Fruit fly (Drosophila melanogaster) whole organism, embryonic: ENCODE measurements around the gene CG3679.
A peak's percentile ranks its signal among the peaks of the same experiment; 100 is the strongest.

Experiments
- Adf1 ChIP-seq: fragments of 200-800 bp; sonication (Bioruptor generic); IDR thresholded peaks from 2 replicates; pipeline ENCODE4 v1.3.6; 2022; ENCODE audit warnings: missing biosample characterization, missing genetic modification characterization
- Aef1 ChIP-seq: fragments of 200-800 bp; sonication (Bioruptor generic); IDR thresholded peaks from 3 replicates; pipeline ENCODE4 v1.3.6; 2022; ENCODE audit warnings: missing biosample characterization, missing genetic modification characterization
- Atf-2 ChIP-seq: fragments of 200-800 bp; sonication (Bioruptor generic); optimal IDR thresholded peaks from 2 replicates; lab custom pipeline; 2016; ENCODE audit warnings: missing biosample characterization, missing genetic modification characterization
- BEAF-32 ChIP-seq: fragments of 200-800 bp; sonication (Bioruptor generic); optimal IDR thresholded peaks from 3 replicates; lab custom pipeline; 2017; ENCODE audit warnings: missing biosample characterization, missing genetic modification characterization, mild to moderate bottlenecking, moderate library complexity, missing genetic modification reagents
- Blimp-1 ChIP-seq: fragments of 200-800 bp; sonication (Bioruptor generic); optimal IDR thresholded peaks from 3 replicates; lab custom pipeline; 2018; ENCODE audit warnings: missing biosample characterization, missing genetic modification characterization, mild to moderate bottlenecking, moderate library complexity, missing genetic modification reagents
- CG10431 ChIP-seq: fragments of 200-800 bp; sonication (Bioruptor generic); optimal IDR thresholded peaks from 3 replicates; lab custom pipeline; 2018; ENCODE audit warnings: missing biosample characterization, mild to moderate bottlenecking, missing genetic modification characterization
- CG12769 ChIP-seq: fragments of 200-800 bp; sonication (Bioruptor generic); optimal IDR thresholded peaks from 2 replicates; lab custom pipeline; 2019; ENCODE audit warnings: missing biosample characterization, mild to moderate bottlenecking, missing genetic modification characterization, moderate library complexity
- CG13287 ChIP-seq: fragments of 200-800 bp; sonication (Bioruptor generic); IDR thresholded peaks from 2 replicates; pipeline ENCODE4 v1.3.6; 2022; ENCODE audit warnings: missing biosample characterization, missing genetic modification characterization; ENCODE audit not compliant: partially characterized antibody
- CG14441 ChIP-seq: fragments of 200-800 bp; sonication (Bioruptor generic); IDR thresholded peaks from 2 replicates; pipeline ENCODE4 v1.3.6; 2022; ENCODE audit warnings: missing biosample characterization, missing genetic modification characterization
- CG15514 ChIP-seq: fragments of 200-800 bp; sonication (Bioruptor generic); optimal IDR thresholded peaks from 3 replicates; lab custom pipeline; 2017; ENCODE audit warnings: missing biosample characterization, missing genetic modification characterization, mild to moderate bottlenecking, moderate library complexity, missing genetic modification reagents
- CG1603 ChIP-seq: fragments of 200-800 bp; sonication (Bioruptor generic); optimal IDR thresholded peaks from 2 replicates; lab custom pipeline; 2019; ENCODE audit warnings: missing biosample characterization, mild to moderate bottlenecking, missing genetic modification characterization, moderate library complexity
- CG17186 ChIP-seq: fragments of 200-800 bp; sonication (Bioruptor generic); optimal IDR thresholded peaks from 3 replicates; lab custom pipeline; 2017; ENCODE audit warnings: missing biosample characterization, missing genetic modification reagents, missing genetic modification characterization
- CG17361 ChIP-seq: fragments of 200-800 bp; sonication (Bioruptor generic); IDR thresholded peaks from 3 replicates; pipeline ENCODE4 v1.3.6; 2022; ENCODE audit warnings: missing biosample characterization, missing genetic modification characterization
- CG30020 ChIP-seq: fragments of 200-800 bp; optimal IDR thresholded peaks from 2 replicates; lab custom pipeline; 2019; ENCODE audit warnings: missing biosample characterization, mild to moderate bottlenecking, missing genetic modification characterization, moderate library complexity
- CG3281 ChIP-seq: fragments of 200-800 bp; sonication (Bioruptor generic); optimal IDR thresholded peaks from 3 replicates; lab custom pipeline; 2017; ENCODE audit warnings: missing biosample characterization, mild to moderate bottlenecking, missing genetic modification characterization
- CG42726 ChIP-seq: fragments of 200-800 bp; sonication (Bioruptor generic); IDR thresholded peaks from 2 replicates; pipeline ENCODE4 v1.3.6; 2022; ENCODE audit warnings: missing biosample characterization, missing genetic modification characterization; ENCODE audit not compliant: partially characterized antibody
- CG8388 ChIP-seq: fragments of 200-800 bp; sonication (Bioruptor generic); optimal IDR thresholded peaks from 2 replicates; lab custom pipeline; 2019; ENCODE audit warnings: missing biosample characterization, mild to moderate bottlenecking, missing genetic modification characterization, moderate library complexity
- Dll ChIP-seq: fragments of 200-800 bp; sonication (Bioruptor generic); IDR thresholded peaks from 4 replicates; pipeline ENCODE4 v1.3.6; 2022; ENCODE audit warnings: missing biosample characterization, missing genetic modification characterization; ENCODE audit not compliant: partially characterized antibody
- Dp ChIP-seq: fragments of 200-800 bp; sonication (Bioruptor generic); optimal IDR thresholded peaks from 2 replicates; lab custom pipeline; 2018; ENCODE audit warnings: missing biosample characterization, mild to moderate bottlenecking, missing genetic modification characterization, moderate library complexity
- Dref ChIP-seq: fragments of 200-800 bp; sonication (Bioruptor generic); IDR thresholded peaks from 2 replicates; pipeline ENCODE4 v1.3.6; 2022; ENCODE audit warnings: missing biosample characterization, missing genetic modification characterization
- Drgx ChIP-seq: fragments of 200-800 bp; sonication (Bioruptor generic); IDR thresholded peaks from 2 replicates; pipeline ENCODE4 v1.3.6; 2022; ENCODE audit warnings: missing biosample characterization, missing genetic modification characterization
- E2f2 ChIP-seq: fragments of 200-800 bp; sonication (Bioruptor generic); IDR thresholded peaks from 2 replicates; pipeline ENCODE4 v1.3.6; 2022; ENCODE audit warnings: missing biosample characterization, missing genetic modification characterization
- Fer1 ChIP-seq: fragments of 200-800 bp; sonication (Bioruptor generic); optimal IDR thresholded peaks from 2 replicates; lab custom pipeline; 2017; ENCODE audit warnings: missing biosample characterization, mild to moderate bottlenecking, missing genetic modification characterization
- H2.0 ChIP-seq: fragments of 200-800 bp; sonication (Bioruptor generic); IDR thresholded peaks from 2 replicates; pipeline ENCODE4 v1.3.6; 2022; ENCODE audit warnings: missing biosample characterization, missing genetic modification characterization
- MBD-R2 ChIP-seq: fragments of 200-800 bp; sonication (Bioruptor generic); IDR thresholded peaks from 2 replicates; pipeline ENCODE4 v1.3.6; 2022; ENCODE audit warnings: missing biosample characterization, missing genetic modification characterization
- MESR4 ChIP-seq: fragments of 200-800 bp; sonication (Bioruptor generic); optimal IDR thresholded peaks from 2 replicates; lab custom pipeline; 2018; ENCODE audit warnings: missing biosample characterization, mild to moderate bottlenecking, missing genetic modification characterization, moderate library complexity
- Mes4 ChIP-seq: fragments of 200-800 bp; sonication (Bioruptor generic); optimal IDR thresholded peaks from 2 replicates; lab custom pipeline; 2016; ENCODE audit warnings: missing biosample characterization, missing genetic modification characterization
- Scr ChIP-seq: fragments of 200-800 bp; sonication (Bioruptor generic); IDR thresholded peaks from 2 replicates; pipeline ENCODE4 v1.3.6; 2022; ENCODE audit warnings: missing biosample characterization, missing genetic modification characterization; ENCODE audit not compliant: partially characterized antibody
- Sry-β ChIP-seq: fragments of 200-800 bp; sonication (Bioruptor generic); optimal IDR thresholded peaks from 2 replicates; lab custom pipeline; 2018; ENCODE audit warnings: missing biosample characterization, mild to moderate bottlenecking, missing genetic modification characterization, moderate library complexity
- Sry-δ ChIP-seq: fragments of 200-800 bp; sonication (Bioruptor generic); optimal IDR thresholded peaks from 2 replicates; lab custom pipeline; 2016; ENCODE audit warnings: missing biosample characterization, missing genetic modification characterization
- abd-A ChIP-seq: fragments of 200-800 bp; sonication (Bioruptor generic); optimal IDR thresholded peaks from 3 replicates; lab custom pipeline; 2019; ENCODE audit warnings: missing biosample characterization, mild to moderate bottlenecking, missing genetic modification characterization, moderate library complexity
- bbx ChIP-seq: fragments of 200-800 bp; sonication (Bioruptor generic); IDR thresholded peaks from 2 replicates; pipeline ENCODE4 v1.3.6; 2022; ENCODE audit warnings: missing biosample characterization, missing genetic modification characterization; ENCODE audit not compliant: partially characterized antibody
- btn ChIP-seq: fragments of 200-800 bp; sonication (Bioruptor generic); optimal IDR thresholded peaks from 2 replicates; lab custom pipeline; 2016; ENCODE audit warnings: missing biosample characterization, missing genetic modification characterization
- chinmo ChIP-seq: fragments of 200-800 bp; sonication (Bioruptor generic); IDR thresholded peaks from 4 replicates; pipeline ENCODE4 v1.3.6; 2022; ENCODE audit warnings: missing biosample characterization, missing genetic modification characterization; ENCODE audit not compliant: partially characterized antibody
- ewg ChIP-seq: fragments of 200-800 bp; sonication (Bioruptor generic); optimal IDR thresholded peaks from 3 replicates; lab custom pipeline; 2017; ENCODE audit warnings: mild to moderate bottlenecking, missing biosample characterization, missing genetic modification reagents, missing genetic modification characterization
- gce ChIP-seq: fragments of 200-800 bp; sonication (Bioruptor generic); IDR thresholded peaks from 3 replicates; pipeline ENCODE4 v1.3.6; 2022; ENCODE audit warnings: missing biosample characterization, missing genetic modification characterization
- hb ChIP-seq: fragments of 200-800 bp; sonication (Bioruptor generic); IDR thresholded peaks from 3 replicates; pipeline ENCODE4 v1.3.6; 2022; ENCODE audit warnings: missing biosample characterization, missing genetic modification characterization; ENCODE audit not compliant: partially characterized antibody
- knrl ChIP-seq: fragments of 200-800 bp; sonication (Bioruptor generic); IDR thresholded peaks from 3 replicates; pipeline ENCODE4 v1.3.6; 2022; ENCODE audit warnings: missing biosample characterization, missing genetic modification characterization; ENCODE audit not compliant: partially characterized antibody
- nom ChIP-seq: fragments of 200-800 bp; sonication (Bioruptor generic); optimal IDR thresholded peaks from 2 replicates; lab custom pipeline; 2017; ENCODE audit warnings: missing biosample characterization, missing genetic modification characterization, mild to moderate bottlenecking, moderate library complexity, missing genetic modification reagents
- phol ChIP-seq: fragments of 200-800 bp; sonication (Bioruptor generic); optimal IDR thresholded peaks from 3 replicates; lab custom pipeline; 2018; ENCODE audit warnings: missing biosample characterization, mild to moderate bottlenecking, missing genetic modification characterization, moderate library complexity
- pnt ChIP-seq: fragments of 200-800 bp; sonication (Bioruptor generic); optimal IDR thresholded peaks from 3 replicates; lab custom pipeline; 2016; ENCODE audit warnings: missing biosample characterization, missing genetic modification characterization
- seq ChIP-seq: fragments of 200-800 bp; sonication (Bioruptor generic); IDR thresholded peaks from 2 replicates; pipeline ENCODE4 v1.3.6; 2022; ENCODE audit warnings: missing biosample characterization, missing genetic modification characterization
- sisA ChIP-seq: fragments of 200-800 bp; sonication (Bioruptor generic); IDR thresholded peaks from 2 replicates; pipeline ENCODE4 v1.3.6; 2022; ENCODE audit warnings: missing biosample characterization, missing genetic modification characterization
- stwl ChIP-seq: fragments of 200-800 bp; sonication (Bioruptor generic); optimal IDR thresholded peaks from 3 replicates; lab custom pipeline; 2018; ENCODE audit warnings: missing biosample characterization, mild to moderate bottlenecking, missing genetic modification characterization, moderate library complexity
- vvl ChIP-seq: fragments of 200-800 bp; sonication (Bioruptor generic); IDR thresholded peaks from 2 replicates; pipeline ENCODE4 v1.3.6; 2022; ENCODE audit warnings: missing biosample characterization, missing genetic modification characterization

CG3679 gene

DNA sequence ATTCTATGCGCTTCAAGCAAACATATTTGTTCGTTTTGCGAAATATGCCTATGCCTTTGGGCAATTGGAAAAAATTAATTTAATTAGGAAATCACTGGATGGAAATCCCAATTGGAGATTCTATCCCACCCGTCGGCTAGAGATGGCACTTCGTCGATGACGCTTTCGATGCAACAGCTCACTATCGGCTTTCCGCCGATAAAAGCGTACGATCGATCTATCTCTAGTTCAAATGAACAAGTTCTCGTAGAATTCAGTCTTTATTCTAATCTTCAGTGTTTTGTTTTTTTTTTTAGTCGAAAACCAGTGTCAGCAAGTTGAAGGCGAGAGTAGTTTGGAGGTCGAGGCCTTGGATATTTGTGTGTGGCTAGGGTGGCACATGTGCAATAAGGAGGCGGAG, 19.4 kb downstream of the CG3679 start, which contains the start of the genes CG9917 and CG32579 (continued):
- TF ChIP-seq CG17361 (no peak), CG14441 (GFP tag; lab: Robert Waterston, UW) (no peak), H2.0 (GFP tag; lab: Robert Waterston, UW) (no peak), Mes4 (GFP tag; lab: Kevin White, UChicago) (no peak), hb (GFP tag; lab: Robert Waterston, UW) (peak; percentile 81), gce (GFP tag; lab: Robert Waterston, UW) (no peak), Fer1 (GFP tag; lab: Kevin White, UChicago) (peak; percentile 13)

DNA sequence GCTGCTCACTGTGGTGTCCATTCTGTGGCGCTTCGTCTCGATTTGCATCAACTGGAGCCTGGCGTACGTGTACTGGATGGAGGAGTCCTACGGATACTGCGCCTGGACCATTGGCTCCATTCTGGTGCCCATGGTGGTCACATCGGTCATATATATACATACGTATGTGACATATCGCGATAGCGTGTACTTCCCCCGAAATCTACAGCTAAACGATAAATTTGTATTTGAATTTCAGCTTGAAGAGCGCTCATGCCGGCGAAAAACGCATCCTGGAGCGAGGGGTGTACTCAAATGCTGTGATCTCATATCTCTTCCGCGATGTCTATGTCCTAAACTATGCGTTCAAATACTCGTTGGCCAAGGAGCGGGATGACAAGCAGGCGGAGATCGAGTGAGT, 19.9 kb downstream of the CG3679 start:
- TF ChIP-seq Aef1 (GFP tag; lab: Robert Waterston, UW) = no peak
- TF ChIP-seq, all 482 proteins: peak for 0

DNA sequence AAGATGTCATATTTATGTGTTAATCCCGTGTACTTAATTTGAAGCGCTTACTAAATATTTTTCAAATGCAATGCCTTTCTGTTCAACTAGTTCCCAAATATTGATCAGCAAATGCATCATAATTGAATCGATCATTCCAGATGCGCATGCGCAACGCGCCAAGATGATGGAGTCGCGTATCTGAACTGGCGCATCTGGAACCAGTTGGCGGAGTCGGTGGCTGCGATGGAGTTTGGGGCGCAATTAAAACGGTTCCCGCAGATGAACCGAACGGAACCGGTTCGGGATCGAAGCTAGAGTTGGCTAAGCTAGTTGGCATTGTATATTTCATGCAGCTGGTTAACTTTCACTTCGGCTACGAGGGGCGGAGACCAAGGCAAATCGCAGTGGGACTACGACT, 21.8 kb downstream of the CG3679 start, which contains the start of gene CalpC:
CalpC (plus strand) TSS at position 292 of the 400 bp plus-strand sequence.
- TF ChIP-seq CG13287 (GFP tag; lab: Robert Waterston, UW) (0 out of 2 replicates have a peak, but pooled peaks have one; percentile 15), Atf-2 (no peak), abd-A (peak; percentile 39), CG1603 (peak; percentile 33), CG15514 (peak; percentile 98), E2f2 (GFP tag; lab: Robert Waterston, UW) (peak; percentile 61; the same call in 1 of the 2 replicates), CG8388 (GFP tag; lab: Kevin White, UChicago) (no peak), Dll (GFP tag; lab: Robert Waterston, UW) (peak; percentile 34; the same call in 1 of the 4 replicates), pnt (GFP tag; lab: Kevin White, UChicago) (no peak), phol (tag; lab: Kevin White, UChicago) (peak; percentile 29), MESR4 (GFP tag; lab: Kevin White, UChicago) (peak; percentile 33), stwl (tag; lab: Kevin White, UChicago) (peak; percentile 15), seq (GFP tag; lab: Robert Waterston, UW) (no peak), CG12769 (tag; lab: Kevin White, UChicago) (peak; percentile 46), vvl (0 out of 2 replicates have a peak, but pooled peaks have one; percentile 15), knrl (0 out of 3 replicates have a peak, but pooled peaks have one; percentile 21), nom (GFP tag; lab: Kevin White, UChicago) (peak; percentile 18), CG3281 (GFP tag; lab: Kevin White, UChicago) (no peak), MBD-R2 (GFP tag; lab: Robert Waterston, UW) (peak; percentile 17; the same call in 1 of the 2 replicates), CG17186 (GFP tag; lab: Kevin White, UChicago) (peak; percentile 58), sisA (GFP tag; lab: Robert Waterston, UW) (no peak), Dp (GFP tag; lab: Kevin White, UChicago) (peak; percentile 34), Sry-δ (GFP tag; lab: Kevin White, UChicago) (peak; percentile 17), Blimp-1 (GFP tag; lab: Kevin White, UChicago) (peak; percentile 40), Drgx (GFP tag; lab: Robert Waterston, UW) (no peak), Dref (GFP tag; lab: Robert Waterston, UW) (peak; percentile 36; the same call in 1 of the 2 replicates), chinmo (GFP tag; lab: Robert Waterston, UW) (peak; percentile 78; the same call in 2 of the 4 replicates), BEAF-32 (GFP tag; lab: Kevin White, UChicago) (peak; percentile 31), bbx (GFP tag; lab: Robert Waterston, UW) (0 out of 2 replicates have a peak, but pooled peaks have one; percentile 40), ewg (GFP tag; lab: Kevin White, UChicago) (peak; percentile 39), CG30020 (tag; lab: Kevin White, UChicago) (peak; percentile 9), Adf1 (GFP tag; lab: Robert Waterston, UW) (no peak), CG42726 (GFP tag; lab: Robert Waterston, UW) (0 out of 2 replicates have a peak, but pooled peaks have one; percentile 11), btn (GFP tag; lab: Kevin White, UChicago) (no peak), CG10431 (GFP tag; lab: Kevin White, UChicago) (no peak), Scr (GFP tag; lab: Robert Waterston, UW) (peak; percentile 40), Sry-β (peak; percentile 30)
